Worm (Caenorhabditis elegans): Measurements from ENCODE around the gene F16H6.4.

ce11 chrV:18198421-18198820 is at the start of gene F16H6.4:
- no peak for TF ChIP-seq lin-13 (GFP tag; optimal IDR thresholded peaks at IDR 0.05)
- no peak for TF ChIP-seq jun-1 (tag; optimal IDR thresholded peaks at IDR 0.05)
- no peak for TF ChIP-seq hlh-30 (tag; optimal IDR thresholded peaks at IDR 0.05; ENCODE audit: insufficient read depth)
- TF ChIP-seq F26F4.8 (GFP tag; conservative IDR thresholded peaks at IDR 0.05), result no peak
- TF ChIP-seq nhr-76 (tag; optimal IDR thresholded peaks at IDR 0.05), result no peak
- TF ChIP-seq hlh-11 (tag; optimal IDR thresholded peaks at IDR 0.05), result no peak
- TF ChIP-seq mdl-1 (tag; optimal IDR thresholded peaks at IDR 0.05), result no peak
- TF ChIP-seq hmg-1.1 (GFP tag; IDR thresholded peaks at IDR 0.05), result no peak
- TF ChIP-seq skn-1 (tag; optimal IDR thresholded peaks at IDR 0.05), result no peak
- TF ChIP-seq nhr-28 (tag; optimal IDR thresholded peaks at IDR 0.05), result no peak
